Worm (Caenorhabditis elegans) whole organism, early embryonic: ENCODE measurements around the gene F09B9.5.

Experiments
- ceh-13 ChIP-seq: fragments of 200-800 bp; sonication (Bioruptor generic); optimal IDR thresholded peaks from 2 replicates; lab custom pipeline; 2018; ENCODE audit warnings: mild to moderate bottlenecking, missing genetic modification characterization, missing compliant biosample characterization
- flt-1 ChIP-seq: fragments of 200-800 bp; sonication (Bioruptor generic); IDR thresholded peaks from 2 replicates; pipeline ENCODE4 v1.3.6; 2022; ENCODE audit warnings: missing genetic modification characterization, missing compliant biosample characterization
- hnd-1 ChIP-seq: sonication (generic microtip); optimal IDR thresholded peaks from 2 replicates; lab custom pipeline; 2016; ENCODE audit warnings: missing genetic modification characterization, missing compliant biosample characterization
- pes-1 ChIP-seq: fragments of 200-800 bp; sonication (Bioruptor generic); IDR thresholded peaks from 2 replicates; pipeline ENCODE4 v1.3.6; 2022; ENCODE audit warnings: missing genetic modification reagents, missing genetic modification characterization, missing compliant biosample characterization
- scrt-1 ChIP-seq: fragments of 200-800 bp; sonication (Bioruptor generic); IDR thresholded peaks from 2 replicates; pipeline ENCODE4 v1.3.6; 2022; ENCODE audit warnings: missing genetic modification characterization, missing compliant biosample characterization

- TF ChIP-seq flt-1 (GFP tag; lab: Robert Waterston, UW) (no peak), hnd-1 (tag; lab: Kevin White, UChicago) (no peak), ceh-13 (GFP tag; lab: Kevin White, UChicago) (no peak), pes-1 (GFP tag; lab: Robert Waterston, UW) (no peak), scrt-1 (GFP tag; lab: Robert Waterston, UW) (no peak)
Measured at ce11 chrX:10130159-10130558, 24.5 kb upstream of the F09B9.5 start.
